Worm (Caenorhabditis elegans) whole organism, L3 larva: ENCODE measurements around the gene hmg-5.

Experiments used
- ceh-28 ChIP-seq: fragments of 150-350 bp; optimal IDR thresholded peaks from 2 replicates; lab custom pipeline; 2014; ENCODE audit warnings: missing biosample characterization, missing genetic modification reagents, missing genetic modification characterization
- elt-3 ChIP-seq, 3 experiments: fragments of 150-350 bp in 1 of 3; sonication (generic microtip) in 2 of 3; optimal IDR thresholded peaks; 2 replicates in 2 of 3; 4 replicates in 1 of 3; lab custom pipeline; 2014 to 2017; ENCODE audit warnings: missing biosample characterization in 3 of 3, missing genetic modification characterization in 3 of 3
- lin-39 ChIP-seq: fragments of 150-350 bp; optimal IDR thresholded peaks from 2 replicates; lab custom pipeline; 2018; ENCODE audit warnings: missing biosample characterization, missing genetic modification reagents, missing genetic modification characterization
- mdl-1 ChIP-seq: fragments of 150-350 bp; optimal IDR thresholded peaks from 2 replicates; lab custom pipeline; 2014; ENCODE audit warnings: missing biosample characterization, missing genetic modification characterization
- nhr-11 ChIP-seq: fragments of 150-350 bp; optimal IDR thresholded peaks from 2 replicates; lab custom pipeline; 2014; ENCODE audit warnings: missing biosample characterization, missing genetic modification characterization
- nhr-12 ChIP-seq: fragments of 150-350 bp; optimal IDR thresholded peaks from 2 replicates; lab custom pipeline; 2014; ENCODE audit warnings: missing biosample characterization, missing genetic modification characterization
- nhr-25 ChIP-seq: sonication (generic microtip); optimal IDR thresholded peaks from 2 replicates; lab custom pipeline; 2017; ENCODE audit warnings: missing biosample characterization, missing genetic modification characterization
- pqm-1 ChIP-seq: fragments of 150-350 bp; optimal IDR thresholded peaks from 2 replicates; lab custom pipeline; 2017; ENCODE audit warnings: missing biosample characterization, missing genetic modification characterization, inconsistent platforms
- snpc-4 ChIP-seq: fragments of 150-350 bp; optimal IDR thresholded peaks from 2 replicates; lab custom pipeline; 2014; ENCODE audit warnings: missing biosample characterization, missing genetic modification characterization
- unc-39 ChIP-seq: sonication (generic microtip); optimal IDR thresholded peaks from 4 replicates; lab custom pipeline; 2017; ENCODE audit warnings: missing biosample characterization, missing genetic modification characterization
- unc-62 ChIP-seq: fragments of 150-350 bp; sonication (generic microtip); optimal IDR thresholded peaks from 4 replicates; lab custom pipeline; 2014; ENCODE audit warnings: missing biosample characterization, missing genetic modification reagents, missing genetic modification characterization

- no peak for TF ChIP-seq nhr-25 (tag; lab: Kevin White, UChicago)
- no peak for TF ChIP-seq mdl-1
- no peak for TF ChIP-seq ceh-28 (tag; lab: Kevin White, UChicago)
- TF ChIP-seq unc-62 = peak; percentile 57
- peak; percentile 68 for TF ChIP-seq lin-39
- no peak for TF ChIP-seq snpc-4 (tag; lab: Kevin White, UChicago)
- no peak for TF ChIP-seq elt-3 (tag; optimal IDR thresholded peaks at IDR 0.05; lab: Kevin White, UChicago)
- TF ChIP-seq nhr-12 = no peak
- no peak for TF ChIP-seq nhr-11
- TF ChIP-seq unc-39 (tag; lab: Kevin White, UChicago) = no peak
- no peak for TF ChIP-seq pqm-1 (tag; lab: Kevin White, UChicago)
Measured at ce11 chrIV:7663006-7663405, 17.0 kb upstream of the hmg-5 start.
